Worm (Caenorhabditis elegans) whole organism, mixed stage, embryonic: ENCODE measurements around the gene B0228.7.

Experiments used
- bed-3 ChIP-seq: fragments of 200-800 bp; sonication (Bioruptor generic); optimal IDR thresholded peaks from 3 replicates; lab custom pipeline; 2018; ENCODE audit warnings: mild to moderate bottlenecking, missing genetic modification characterization, moderate library complexity, missing compliant biosample characterization
- ceh-43 ChIP-seq: fragments of 200-800 bp; sonication (Bioruptor generic); optimal IDR thresholded peaks from 2 replicates; lab custom pipeline; 2018; ENCODE audit warnings: mild to moderate bottlenecking, missing genetic modification characterization, moderate library complexity, missing compliant biosample characterization
- elt-1 ChIP-seq: sonication (generic microtip); optimal IDR thresholded peaks from 2 replicates; lab custom pipeline; 2017; ENCODE audit warnings: missing genetic modification characterization, mild to moderate bottlenecking, missing compliant biosample characterization, antibody characterized with exemption, moderate library complexity, borderline replicate concordance; ENCODE audit not compliant: insufficient read depth
- sem-2 ChIP-seq: fragments of 200-800 bp; sonication (Bioruptor generic); optimal IDR thresholded peaks from 2 replicates; lab custom pipeline; 2018; ENCODE audit warnings: mild to moderate bottlenecking, missing genetic modification characterization, missing compliant biosample characterization
- unc-39 ChIP-seq: fragments of 150-350 bp; optimal IDR thresholded peaks from 2 replicates; lab custom pipeline; 2014; ENCODE audit warnings: missing biosample characterization, missing genetic modification characterization
- zip-8 ChIP-seq: fragments of 150-350 bp; optimal IDR thresholded peaks from 2 replicates; lab custom pipeline; 2014; ENCODE audit warnings: missing biosample characterization, missing genetic modification characterization

B0228.7 gene

DNA sequence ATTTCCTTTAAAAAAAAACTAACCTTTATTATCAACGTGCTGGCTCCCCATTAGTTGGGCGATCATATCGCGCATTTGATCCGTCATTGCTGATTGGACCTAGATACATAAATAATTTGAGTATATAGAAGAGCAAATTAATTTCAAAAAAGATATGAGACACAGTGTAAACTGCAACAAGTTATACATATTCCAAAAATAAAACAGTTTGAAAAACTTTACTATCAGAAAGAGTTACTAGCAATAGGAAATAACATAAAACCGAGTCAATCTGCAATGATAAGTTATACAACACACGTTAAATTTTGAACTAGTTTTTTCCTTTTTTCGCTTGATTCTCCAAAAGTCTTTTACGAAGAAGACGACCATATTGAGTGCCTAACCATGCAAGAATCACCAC is 51.4 kb downstream of the B0228.7 start, which contains the start of gene luc-7L:
TSS of gene luc-7L (minus strand) at position 101 of the 400 bp plus-strand sequence.
- no peak for TF ChIP-seq unc-39 (tag; lab: Kevin White, UChicago)
- TF ChIP-seq zip-8 (tag; lab: Kevin White, UChicago) = no peak
- TF ChIP-seq elt-1 (tag; lab: Kevin White, UChicago) = no peak
- TF ChIP-seq bed-3 (GFP tag; lab: Kevin White, UChicago) = no peak
- TF ChIP-seq sem-2 (GFP tag; lab: Kevin White, UChicago) = no peak
- TF ChIP-seq ceh-43 (GFP tag; lab: Kevin White, UChicago) = no peak
